Fruit fly (Drosophila melanogaster): ENCODE measurements around the gene CG2004.

CG2004 gene

dm6 chrX:8755352-8755751, 40.6 kb upstream of the CG2004 start (continued):
- TF ChIP-seq Blimp-1 (GFP tag; optimal IDR thresholded peaks at IDR 0.05) (no peak), spab (GFP tag; optimal IDR thresholded peaks at IDR 0.05) (peak; percentile 66), fd59A (GFP tag; optimal IDR thresholded peaks at IDR 0.05) (peak; percentile 67), Sox102F (GFP tag; optimal IDR thresholded peaks at IDR 0.05) (peak; percentile 12), CG31627 (GFP tag; optimal IDR thresholded peaks at IDR 0.05) (peak; percentile 47), ss (GFP tag; optimal IDR thresholded peaks at IDR 0.05) (peak; percentile 78 to 92), lz (GFP tag; optimal IDR thresholded peaks at IDR 0.05) (peak; percentile 54), Sox15 (GFP tag; optimal IDR thresholded peaks at IDR 0.05) (peak; percentile 32), svp (GFP tag) (peak; percentile 77), net (GFP tag; optimal IDR thresholded peaks at IDR 0.05) (peak; percentile 15), Eip93F (GFP tag; optimal IDR thresholded peaks at IDR 0.05) (no peak), salr (GFP tag; optimal IDR thresholded peaks at IDR 0.05) (peak in 1 of 2 experiments; percentile 19), CG8119 (GFP tag; IDR thresholded peaks at IDR 0.05) (peak; percentile 53; the same call in 2 of the 3 replicates), fkh (GFP tag; optimal IDR thresholded peaks at IDR 0.05) (no peak)

DNA sequence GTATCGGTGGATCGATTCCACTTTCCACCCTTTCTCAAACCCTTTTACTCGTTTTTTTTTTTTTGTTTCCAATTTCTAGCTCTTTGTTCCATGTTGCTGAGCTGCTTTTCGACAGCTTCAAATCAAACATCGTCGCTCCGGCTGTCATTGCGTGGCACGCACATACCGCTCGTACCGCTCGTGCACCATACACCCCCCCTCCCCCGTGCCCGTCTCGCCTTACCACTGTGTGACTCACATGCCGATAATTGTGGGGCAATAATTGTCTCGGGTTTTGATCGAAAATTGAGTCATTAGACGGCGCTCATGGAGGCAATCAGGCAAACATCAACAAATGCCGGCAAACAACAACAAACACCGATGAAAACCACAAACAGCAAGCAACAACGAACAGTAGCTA, 39.0 kb upstream of the CG2004 start:
- no peak for TF ChIP-seq CG6792 (GFP tag; optimal IDR thresholded peaks at IDR 0.05)
- TF ChIP-seq dsx (GFP tag; optimal IDR thresholded peaks at IDR 0.05; ENCODE audit: poor library complexity, severe bottlenecking) = no peak
- TF ChIP-seq CG16779 (tag; optimal IDR thresholded peaks at IDR 0.05) = no peak
- no peak for TF ChIP-seq CG8632 (GFP tag; optimal IDR thresholded peaks at IDR 0.05)
- no peak for TF ChIP-seq cyc (GFP tag; optimal IDR thresholded peaks at IDR 0.05)
- no peak for TF ChIP-seq Sox15 (GFP tag; optimal IDR thresholded peaks at IDR 0.05)
- TF ChIP-seq CG3032 (tag; optimal IDR thresholded peaks at IDR 0.05) = no peak
- no peak for TF ChIP-seq CG15336 (GFP tag; IDR thresholded peaks at IDR 0.05)
- no peak for TF ChIP-seq CG6163 (GFP tag; IDR thresholded peaks at IDR 0.05)
- TF ChIP-seq esn (GFP tag; optimal IDR thresholded peaks at IDR 0.05) = no peak
- no peak for TF ChIP-seq Sox102F (GFP tag; optimal IDR thresholded peaks at IDR 0.05)
- no peak for TF ChIP-seq Lpt (GFP tag; optimal IDR thresholded peaks at IDR 0.05)
- TF ChIP-seq spab (GFP tag; optimal IDR thresholded peaks at IDR 0.05) = no peak
- no peak for TF ChIP-seq eg (GFP tag; IDR thresholded peaks at IDR 0.05)
- TF ChIP-seq CG9139 (GFP tag; optimal IDR thresholded peaks at IDR 0.05) = no peak
- TF ChIP-seq OdsH (GFP tag; optimal IDR thresholded peaks at IDR 0.05) = no peak
- TF ChIP-seq Ets21C (GFP tag; optimal IDR thresholded peaks at IDR 0.05) = no peak
- TF ChIP-seq Eip93F (GFP tag; optimal IDR thresholded peaks at IDR 0.05) = no peak
- TF ChIP-seq pdm3 (GFP tag; optimal IDR thresholded peaks at IDR 0.05) = no peak

DNA sequence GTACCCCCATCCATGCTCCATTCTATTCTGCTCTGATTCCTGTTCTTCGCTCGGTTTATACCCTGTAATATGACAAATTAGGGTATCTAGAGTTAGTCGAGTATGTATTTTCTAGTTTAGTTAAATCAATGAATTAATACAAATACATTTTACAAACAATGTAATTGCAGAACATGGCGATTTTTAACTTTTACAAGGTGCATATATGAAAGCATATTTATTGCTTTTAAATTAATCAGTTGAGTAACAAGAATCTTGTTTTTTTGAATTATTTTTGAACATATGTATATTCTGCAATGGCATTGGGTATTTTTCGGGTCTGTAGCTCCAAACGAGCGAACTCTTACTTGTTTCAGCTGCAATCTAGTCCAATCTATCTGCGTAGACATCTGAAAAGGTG, 32.9 kb upstream of the CG2004 start:
- no peak for TF ChIP-seq Blimp-1 (GFP tag; optimal IDR thresholded peaks at IDR 0.05)
- TF ChIP-seq Eip75B (GFP tag; optimal IDR thresholded peaks at IDR 0.05) = peak; percentile 26
- peak; percentile 48 to 49 for TF ChIP-seq ss (GFP tag; optimal IDR thresholded peaks at IDR 0.05)
- TF ChIP-seq esn (GFP tag; optimal IDR thresholded peaks at IDR 0.05) = no peak
- TF ChIP-seq CG32006 (GFP tag; optimal IDR thresholded peaks at IDR 0.05) = peak; percentile 46
- no peak for TF ChIP-seq eg (GFP tag; IDR thresholded peaks at IDR 0.05)
- peak; percentile 27 for TF ChIP-seq acj6 (GFP tag; optimal IDR thresholded peaks at IDR 0.05)
- no peak; the same call in 2 of the 3 replicates for TF ChIP-seq CG8119 (GFP tag; IDR thresholded peaks at IDR 0.05)
- no peak for TF ChIP-seq vri (GFP tag; optimal IDR thresholded peaks at IDR 0.05)
- TF ChIP-seq lz (GFP tag; optimal IDR thresholded peaks at IDR 0.05) = no peak
- no peak for TF ChIP-seq net (GFP tag; optimal IDR thresholded peaks at IDR 0.05)
- peak; percentile 28 for TF ChIP-seq achi (GFP tag; optimal IDR thresholded peaks at IDR 0.05)
- TF ChIP-seq CG11294 (GFP tag; IDR thresholded peaks at IDR 0.05) = no peak
- no peak for TF ChIP-seq CG6163 (GFP tag; IDR thresholded peaks at IDR 0.05)
- no peak for TF ChIP-seq CG34406 (GFP tag; optimal IDR thresholded peaks at IDR 0.05)
- peak; percentile 20 for TF ChIP-seq Sox14 (GFP tag; optimal IDR thresholded peaks at IDR 0.05)
- peak; percentile 60 for TF ChIP-seq Ets96B (tag; optimal IDR thresholded peaks at IDR 0.05)
- TF ChIP-seq CG3032 (tag; optimal IDR thresholded peaks at IDR 0.05) = peak; percentile 57
- peak; percentile 48 for TF ChIP-seq CG10669 (GFP tag; optimal IDR thresholded peaks at IDR 0.05)
- no peak for TF ChIP-seq CG11762 (GFP tag; optimal IDR thresholded peaks at IDR 0.05; ENCODE audit: insufficient read depth)
- TF ChIP-seq CG11902 (GFP tag; optimal IDR thresholded peaks at IDR 0.05) = no peak
- TF ChIP-seq Sox102F (GFP tag; optimal IDR thresholded peaks at IDR 0.05) = no peak
- peak in 1 of 2 experiments; percentile 37 for TF ChIP-seq salr (GFP tag; optimal IDR thresholded peaks at IDR 0.05)
- no peak for TF ChIP-seq CG6854 (GFP tag; optimal IDR thresholded peaks at IDR 0.05)
- TF ChIP-seq Eip78C (GFP tag) = peak; percentile 80
- peak; percentile 8 for TF ChIP-seq pdm3 (GFP tag; optimal IDR thresholded peaks at IDR 0.05)
- TF ChIP-seq CG31627 (GFP tag; optimal IDR thresholded peaks at IDR 0.05) = no peak
- no peak for TF ChIP-seq CG7368 (GFP tag; optimal IDR thresholded peaks at IDR 0.05)
- no peak for TF ChIP-seq fd85E (GFP tag; optimal IDR thresholded peaks at IDR 0.05)
- TF ChIP-seq Eip93F (GFP tag; optimal IDR thresholded peaks at IDR 0.05) = no peak
- peak; percentile 45 for TF ChIP-seq fd59A (GFP tag; optimal IDR thresholded peaks at IDR 0.05)
- TF ChIP-seq CG3919 (GFP tag; optimal IDR thresholded peaks at IDR 0.05) = peak; percentile 22

All from whole organism, prepupa.